Fruit fly (Drosophila melanogaster): ENCODE results near the gene CG13857.
A peak's percentile ranks its signal among the peaks of the same experiment; 100 is the strongest.

Gene CG13857

DNA sequence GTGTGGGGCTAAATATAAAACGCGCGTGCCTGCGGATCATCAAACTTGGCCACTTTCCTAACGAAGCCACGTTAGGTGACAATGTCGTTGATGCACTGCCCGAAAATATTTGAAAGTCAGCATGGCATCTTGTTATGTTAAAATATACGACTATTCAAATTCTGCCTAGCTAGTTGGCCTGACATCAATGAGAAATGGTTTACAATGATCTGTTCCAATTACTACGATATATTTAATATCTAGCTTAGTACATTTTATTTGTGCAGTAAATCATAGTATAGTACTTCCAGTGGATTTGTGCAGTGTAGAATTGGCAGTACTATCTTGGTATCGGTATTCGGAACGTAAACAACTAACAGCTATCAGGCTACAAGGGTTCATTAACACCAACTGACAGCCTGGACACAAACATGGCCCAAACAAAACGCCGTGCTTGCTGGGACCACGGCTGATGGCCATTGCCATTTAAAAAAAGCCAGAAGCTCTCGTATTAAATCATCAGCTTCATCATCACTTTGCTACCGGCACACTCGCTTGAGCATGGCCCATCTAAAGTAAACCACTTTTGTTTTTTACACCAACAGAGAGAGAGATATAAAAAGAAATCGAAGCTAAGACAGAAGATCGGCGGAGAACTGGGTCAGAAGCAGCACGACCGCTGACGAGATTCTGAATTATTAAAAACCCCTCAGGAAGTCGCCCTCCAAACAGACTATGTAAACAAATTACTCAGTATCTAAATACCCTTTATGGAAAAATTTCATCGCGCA is 1.7 kb upstream of the CG13857 start:
- TF ChIP-seq noc (tag; optimal IDR thresholded peaks at IDR 0.05): no peak

DNA sequence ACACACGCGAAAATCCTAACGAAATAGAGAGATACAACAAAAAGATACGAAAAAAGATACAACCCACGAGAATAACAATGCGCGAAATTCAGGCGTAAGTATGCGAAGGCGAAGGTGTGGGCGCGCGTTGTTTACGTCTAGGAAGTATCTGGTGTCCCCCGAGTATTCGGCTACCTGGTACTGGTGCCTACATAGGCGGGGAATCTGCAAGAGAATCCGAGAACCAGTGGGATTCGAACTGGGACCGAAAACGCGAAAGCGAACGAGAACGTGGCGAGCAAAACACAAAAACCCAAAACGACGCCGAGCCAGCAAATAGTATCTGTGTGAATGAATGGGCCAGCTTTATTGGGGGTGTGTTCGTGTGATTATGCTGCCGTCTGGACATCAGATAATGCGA is 3.8 kb downstream of the CG13857 start:
- no peak for TF ChIP-seq noc (tag; optimal IDR thresholded peaks at IDR 0.05)

DNA sequence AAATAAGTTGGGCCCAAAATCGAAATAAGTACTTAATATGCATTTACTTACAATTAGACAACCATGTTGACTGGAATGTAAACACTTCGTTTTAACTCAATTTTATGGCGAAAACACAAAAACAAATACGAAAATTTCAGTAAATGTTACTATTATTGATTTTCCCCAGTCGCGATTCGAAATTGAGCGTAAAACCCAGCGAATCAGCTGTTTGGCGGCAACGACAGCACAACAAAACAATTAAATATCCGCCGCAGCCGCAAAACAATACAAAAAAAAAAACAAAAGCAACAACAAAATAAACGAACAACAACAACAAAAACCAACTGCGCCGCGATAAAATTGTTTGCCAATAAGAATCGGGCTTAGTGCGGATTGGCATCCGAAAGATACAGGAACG is 4.3 kb downstream of the CG13857 start, which contains the start of the genes CAH8 and CG7059:
CAH8 (minus strand) TSS at position 101 of the 400 bp plus-strand sequence.
CG7059 (plus strand) TSS at position 167 of the 400 bp plus-strand sequence.
- no peak for TF ChIP-seq noc (tag; optimal IDR thresholded peaks at IDR 0.05)

DNA sequence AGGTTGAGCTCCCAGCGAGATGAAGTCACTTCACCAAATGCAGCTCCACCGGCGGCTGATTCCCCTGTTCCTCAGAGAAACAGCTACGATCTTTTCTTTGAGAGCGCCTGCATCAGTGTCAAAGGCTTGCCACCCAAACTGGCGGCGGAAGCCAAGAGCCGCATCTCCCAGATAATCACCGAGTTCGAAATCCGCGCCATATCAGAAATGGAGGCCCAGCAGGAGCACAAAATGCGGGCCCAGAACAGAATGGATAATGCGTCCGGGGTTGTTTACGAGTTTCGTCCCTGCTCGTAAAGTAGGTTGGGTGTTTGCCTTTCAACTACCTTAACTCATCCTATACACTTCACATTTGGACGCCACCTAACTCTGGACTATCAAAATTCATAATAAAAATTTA is 12.2 kb downstream of the CG13857 start, which contains the start of gene Gpdh3:
Gpdh3 (plus strand) TSS at position 301 of the 400 bp plus-strand sequence.
- no peak for TF ChIP-seq noc (tag; optimal IDR thresholded peaks at IDR 0.05)

DNA sequence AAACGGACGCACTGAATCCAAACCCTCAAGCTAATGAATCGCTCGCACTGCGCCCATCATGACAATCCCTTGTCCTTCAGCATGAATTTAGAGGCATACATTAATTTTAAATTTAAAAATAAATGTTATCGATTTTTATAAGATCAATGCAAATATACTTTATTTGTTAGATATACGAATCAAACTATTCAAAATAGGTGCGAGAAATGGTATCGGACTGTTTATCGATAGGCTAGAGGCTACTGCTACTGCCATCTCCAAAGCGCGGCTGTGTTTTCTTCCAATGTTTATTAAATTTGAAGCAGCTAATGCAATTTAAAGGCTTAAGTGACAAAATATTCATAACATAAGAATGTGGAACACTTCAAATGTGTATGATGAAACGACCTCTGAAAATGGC is 12.8 kb downstream of the CG13857 start, which contains the start of gene CG43342:
CG43342 (plus strand) TSS at position 264 of the 400 bp plus-strand sequence.
- no peak for TF ChIP-seq noc (tag; optimal IDR thresholded peaks at IDR 0.05)

DNA sequence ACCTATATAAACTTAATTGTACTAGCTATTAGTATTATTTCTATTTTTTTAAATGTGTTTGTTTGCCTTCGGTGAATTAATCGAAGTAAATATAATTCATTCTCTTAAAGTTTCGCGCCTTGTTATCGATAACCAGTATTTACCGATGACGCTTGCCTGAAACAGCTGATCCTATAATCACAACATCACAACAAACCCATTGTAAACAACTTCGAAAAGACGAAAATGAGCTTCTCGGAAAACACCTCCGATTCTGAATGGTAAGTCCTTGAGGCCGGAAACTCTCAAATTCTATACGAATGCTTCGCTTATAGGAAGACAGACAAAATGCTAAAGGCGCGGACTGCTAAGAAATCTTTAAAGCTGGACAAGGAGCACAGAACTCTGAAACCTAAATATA is 14.0 kb downstream of the CG13857 start, which contains the start of gene CG34149:
CG34149 (plus strand) TSS at position 187 of the 400 bp plus-strand sequence.
- TF ChIP-seq noc (tag; optimal IDR thresholded peaks at IDR 0.05): no peak

DNA sequence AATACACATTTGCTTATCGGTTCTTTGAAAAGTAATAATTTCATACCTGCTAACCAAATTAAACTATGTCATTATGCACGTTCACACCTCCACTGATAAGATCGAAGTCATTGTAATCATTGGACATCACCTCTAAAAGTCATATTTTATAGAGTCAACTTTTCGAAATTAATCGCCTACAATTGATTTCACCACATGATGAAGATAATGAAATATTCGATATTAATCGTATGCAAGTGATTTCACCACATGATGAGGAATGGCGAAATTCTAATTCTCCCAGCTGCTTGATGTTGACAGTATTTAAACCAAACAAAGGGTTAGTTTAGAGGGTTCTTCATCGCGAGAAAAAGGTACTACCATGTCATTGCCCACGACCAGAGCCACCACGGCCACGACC is 18.2 kb downstream of the CG13857 start, which contains the start of gene CG18596:
CG18596 (plus strand) TSS at position 250 of the 400 bp plus-strand sequence.
- no peak for TF ChIP-seq noc (tag; optimal IDR thresholded peaks at IDR 0.05)

DNA sequence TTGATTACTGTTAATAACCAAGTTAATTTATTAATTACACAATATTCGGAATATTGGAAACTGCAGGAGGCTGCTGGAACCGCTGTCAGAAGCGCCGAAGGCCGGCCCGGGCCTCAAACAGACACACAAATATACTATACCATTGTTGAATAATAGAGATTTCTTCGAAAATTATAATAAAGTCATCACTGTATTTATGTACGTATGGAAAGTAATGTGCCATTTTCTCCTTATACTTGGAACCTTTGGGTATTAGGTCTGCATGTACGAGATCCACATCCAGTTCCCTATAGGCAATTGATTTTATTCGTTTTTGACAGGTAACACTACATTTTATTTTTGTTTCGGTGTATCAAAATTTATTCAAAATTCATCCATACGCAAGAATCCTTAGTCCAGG is 21.4 kb downstream of the CG13857 start, which contains the start of gene CG7069:
CG7069 (plus strand) TSS at position 301 of the 400 bp plus-strand sequence.
- no peak for TF ChIP-seq noc (tag; optimal IDR thresholded peaks at IDR 0.05)

DNA sequence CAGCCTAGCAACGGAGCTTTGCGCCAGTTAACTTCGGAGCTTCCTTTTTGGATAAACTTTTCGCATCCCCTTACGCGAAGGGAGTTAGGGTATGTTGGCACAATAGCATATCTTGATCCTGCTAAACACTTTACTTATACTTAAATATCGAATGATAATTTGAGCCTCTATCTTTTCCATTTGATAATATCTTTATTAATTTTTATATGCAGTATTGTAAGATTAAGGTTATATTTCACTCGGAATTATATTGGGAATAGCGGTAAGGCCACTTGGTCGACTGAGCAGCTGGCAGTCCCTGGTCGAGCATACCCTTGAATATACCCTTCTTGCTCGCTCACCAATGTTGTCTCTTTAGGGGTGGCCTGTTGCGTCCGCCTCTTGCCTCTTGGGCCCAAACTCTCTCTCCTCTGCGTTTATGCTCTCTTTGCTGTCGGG is 25.1 kb downstream of the CG13857 start:
- no peak for TF ChIP-seq noc (tag; optimal IDR thresholded peaks at IDR 0.05)

DNA sequence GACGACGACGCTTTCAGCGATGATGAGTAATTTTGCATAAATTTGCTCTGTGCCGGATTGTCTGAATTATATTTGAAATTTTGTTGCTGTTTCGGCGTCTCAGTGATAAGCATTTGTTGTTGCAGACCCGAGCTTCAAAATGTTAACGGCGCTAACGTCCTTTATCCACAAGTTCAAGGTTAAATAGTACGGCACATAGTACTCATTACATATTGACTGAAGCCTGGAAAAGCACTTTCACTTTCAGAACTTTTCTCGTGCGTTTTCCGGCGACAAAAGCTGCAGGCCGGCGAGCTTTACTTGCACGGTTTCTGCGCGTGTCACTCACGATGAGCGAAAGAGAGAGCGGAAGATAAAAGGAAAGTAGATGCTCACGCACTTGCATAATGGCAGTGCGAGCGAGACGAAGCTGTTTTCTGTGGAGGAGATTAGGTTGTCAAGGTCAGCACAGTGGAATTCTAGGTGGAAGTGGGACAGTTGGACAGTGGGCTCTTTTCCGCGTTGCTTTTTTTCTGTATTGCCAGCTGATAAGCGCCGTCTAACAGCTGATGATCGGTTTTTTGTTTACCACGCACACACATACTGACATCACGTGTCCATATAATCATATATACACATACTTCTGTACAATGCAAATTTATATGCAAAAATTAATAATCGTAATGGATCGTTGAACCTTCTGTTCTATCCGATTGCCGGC is 25.7 kb downstream of the CG13857 start:
- peak; percentile 19 for TF ChIP-seq noc (tag; optimal IDR thresholded peaks at IDR 0.05)

DNA sequence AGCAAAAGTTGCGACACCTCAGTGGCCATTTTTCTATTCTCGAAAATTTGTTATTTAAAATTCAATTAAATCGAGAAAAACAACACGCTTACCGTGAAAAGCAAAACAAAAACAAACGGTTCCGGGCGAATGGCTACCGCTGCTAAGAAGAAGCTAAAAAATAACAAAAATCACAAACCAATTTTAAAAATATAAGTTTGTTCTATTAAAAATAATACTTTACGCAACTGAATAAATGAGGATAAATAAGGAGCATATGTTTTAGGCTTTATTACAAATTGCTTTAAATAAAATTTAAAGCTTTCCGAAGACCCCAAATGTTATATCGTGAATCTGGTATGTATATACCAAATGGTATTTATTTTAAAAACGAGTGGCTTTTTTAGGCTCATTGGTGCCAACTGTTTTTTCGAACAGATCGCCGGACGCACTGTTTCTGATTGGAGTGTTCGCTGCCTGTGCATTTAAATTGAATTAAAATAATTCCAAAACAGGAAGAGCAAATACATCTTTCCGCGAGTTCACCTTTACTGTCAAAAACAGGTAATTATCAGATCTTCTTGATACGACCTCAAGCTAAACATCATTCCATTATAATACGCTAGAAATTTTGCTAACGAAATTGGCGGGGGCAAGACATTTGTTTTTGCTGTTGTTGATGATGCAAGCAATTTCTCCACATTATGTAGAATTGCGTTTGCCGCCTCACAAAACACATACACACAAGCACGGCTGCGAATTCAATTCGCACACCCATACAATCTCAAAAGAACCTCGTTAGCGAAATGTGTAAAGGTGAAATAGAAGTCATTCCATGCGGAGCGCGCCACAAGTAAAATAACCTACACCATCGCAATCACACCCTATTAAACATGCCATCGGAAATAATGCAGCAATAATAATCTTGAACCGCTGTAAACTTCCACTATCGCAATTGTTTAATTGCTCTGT is 26.5 kb downstream of the CG13857 start, which contains the start of the genes Polr3F and PyK:
Polr3F (minus strand) TSS at position 248 of the 951 bp plus-strand sequence.
PyK (plus strand) TSS at position 411 of the 951 bp plus-strand sequence.
- no peak for TF ChIP-seq noc (tag; optimal IDR thresholded peaks at IDR 0.05)

DNA sequence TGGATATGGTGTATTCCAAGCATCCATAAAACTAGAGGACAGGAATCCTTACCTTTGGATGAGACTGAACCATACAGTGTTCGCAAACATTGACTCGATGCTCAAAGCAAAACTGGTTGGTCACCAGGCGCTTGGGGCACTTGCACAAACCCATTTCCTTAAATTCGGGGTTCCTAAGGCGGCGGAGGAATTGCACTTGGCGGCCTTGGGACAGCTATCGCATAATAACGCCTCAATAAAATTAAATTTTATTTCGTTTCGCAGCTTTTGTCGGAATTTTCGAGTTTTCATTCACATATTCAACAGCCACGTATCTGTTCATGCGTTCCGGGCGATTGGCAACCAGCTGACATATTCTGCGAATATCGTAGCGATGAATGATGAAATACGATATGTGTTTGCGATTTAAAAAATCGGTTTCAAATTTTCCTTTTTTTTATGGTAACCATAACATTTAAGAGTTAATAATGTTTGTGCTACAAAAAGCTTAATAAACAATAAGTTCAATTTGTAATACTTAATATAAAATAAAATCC is 28.2 kb downstream of the CG13857 start, which contains the start of gene CG5382:
CG5382 (minus strand) TSS at position 324 of the 536 bp plus-strand sequence.
- no peak for TF ChIP-seq noc (tag; optimal IDR thresholded peaks at IDR 0.05)

DNA sequence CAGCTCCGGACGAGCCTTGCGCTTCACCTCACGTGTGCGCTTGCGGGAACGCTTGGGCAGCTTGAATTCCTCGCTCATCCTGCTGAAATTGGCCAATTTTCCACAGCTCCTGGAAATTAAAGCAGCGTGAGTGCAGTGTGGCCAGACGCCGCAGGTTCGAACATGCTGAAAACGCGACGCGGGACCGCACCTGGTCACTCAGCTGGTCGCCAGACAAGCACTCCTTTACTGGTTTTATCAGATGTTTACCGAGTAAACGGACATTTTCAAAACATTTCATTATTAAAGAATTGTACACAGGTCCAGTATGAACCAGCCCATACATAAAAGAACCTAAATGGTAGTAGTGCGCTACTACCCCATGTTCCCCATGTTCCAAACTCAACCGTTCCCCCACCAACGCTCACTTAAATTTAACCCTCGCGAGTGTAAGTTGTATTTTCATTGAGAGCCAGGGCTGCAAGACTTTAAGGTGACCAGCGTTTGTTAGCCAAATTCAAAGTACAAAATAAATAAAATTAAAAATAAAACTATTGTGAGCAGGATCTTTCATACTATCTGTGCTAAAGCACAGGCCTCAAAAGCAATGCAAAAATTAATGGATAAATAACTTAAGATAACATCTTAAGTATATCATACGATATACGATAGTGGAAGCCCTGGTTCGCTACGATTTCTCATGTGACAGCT is 31.5 kb downstream of the CG13857 start, which contains the start of the genes JMJD6, CG7071 and Muted:
JMJD6 (minus strand) TSS at position 154 of the 690 bp plus-strand sequence.
CG7071 (plus strand) TSS at position 403 of the 690 bp plus-strand sequence.
Muted (plus strand) TSS at position 403 of the 690 bp plus-strand sequence.
- peak; percentile 93 for TF ChIP-seq noc (tag; optimal IDR thresholded peaks at IDR 0.05)

DNA sequence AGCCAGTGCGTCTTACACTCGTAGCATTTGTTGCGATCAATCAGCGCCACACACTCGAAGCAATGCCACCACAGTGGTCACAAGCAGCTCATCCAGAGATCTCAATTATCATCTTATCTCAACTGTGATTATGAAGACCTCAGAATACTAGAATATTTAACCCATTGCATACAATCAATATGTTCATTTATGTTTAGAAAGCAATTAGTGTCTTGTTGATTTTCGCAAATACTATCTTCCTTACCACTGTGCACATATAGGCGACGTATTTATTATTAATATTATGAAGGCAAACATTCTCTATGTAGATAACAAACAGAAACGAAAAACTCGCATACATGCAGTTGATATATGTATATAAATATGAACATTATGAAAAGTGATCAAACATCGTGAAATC is 35.1 kb downstream of the CG13857 start:
- TF ChIP-seq noc (tag; optimal IDR thresholded peaks at IDR 0.05): peak; percentile 73

Measured in whole organism, larva.